Worm (Caenorhabditis elegans): ENCODE data around the gene clec-29.
A peak's percentile ranks its signal among the peaks of the same experiment; 100 is the strongest.

clec-29 gene

ce11 chrV:16779281-16779597, 40.2 kb upstream of the clec-29 start:
- TF ChIP-seq unc-39 (tag; optimal IDR thresholded peaks at IDR 0.05) (no peak), mdl-1 (tag; optimal IDR thresholded peaks at IDR 0.05) (no peak), ama-1 (optimal IDR thresholded peaks at IDR 0.05) (no peak), nfya-1 (tag; optimal IDR thresholded peaks at IDR 0.05; ENCODE audit: insufficient read depth) (no peak), snpc-4 (tag; optimal IDR thresholded peaks at IDR 0.05) (no peak), skn-1 (tag; optimal IDR thresholded peaks at IDR 0.05) (no peak), jun-1 (tag; optimal IDR thresholded peaks at IDR 0.05) (no peak), ZK546.5 (tag; optimal IDR thresholded peaks at IDR 0.05) (no peak), ceh-82 (tag; optimal IDR thresholded peaks at IDR 0.05) (no peak), ztf-4 (tag; optimal IDR thresholded peaks at IDR 0.05) (no peak), elt-1 (tag; optimal IDR thresholded peaks at IDR 0.05) (no peak), nhr-77 (tag; optimal IDR thresholded peaks at IDR 0.05) (no peak), egl-5 (tag; optimal IDR thresholded peaks at IDR 0.05) (no peak), hmg-11 (tag; optimal IDR thresholded peaks at IDR 0.05) (no peak), fkh-10 (GFP tag; optimal IDR thresholded peaks at IDR 0.05) (no peak), nhr-28 (tag; optimal IDR thresholded peaks at IDR 0.05) (no peak), nhr-11 (tag; optimal IDR thresholded peaks at IDR 0.05) (no peak)

ce11 chrV:16778540-16779280, 39.7 kb upstream of the clec-29 start:
- TF ChIP-seq ceh-16 (tag; optimal IDR thresholded peaks at IDR 0.05) = no peak
- no peak for TF ChIP-seq mdl-1 (tag; optimal IDR thresholded peaks at IDR 0.05)
- TF ChIP-seq nhr-25 (tag; optimal IDR thresholded peaks at IDR 0.05) = peak; percentile 33
- TF ChIP-seq zag-1 (tag; optimal IDR thresholded peaks at IDR 0.05) = no peak
- no peak for TF ChIP-seq fos-1 (tag; optimal IDR thresholded peaks at IDR 0.05)
- TF ChIP-seq nhr-43 (tag; optimal IDR thresholded peaks at IDR 0.05; ENCODE audit: poor library complexity, severe bottlenecking) = peak; percentile 14
- TF ChIP-seq elt-1 (tag; optimal IDR thresholded peaks at IDR 0.05) = peak; percentile 47

- TF ChIP-seq nhr-25 (tag; optimal IDR thresholded peaks at IDR 0.05) (peak; percentile 34), egl-27 (tag; optimal IDR thresholded peaks at IDR 0.05) (no peak)
These were observed 35.4 kb upstream of the clec-29 start for ce11 chrV:16774428-16774827.

ce11 chrV:16759937-16760336, 20.9 kb upstream of the clec-29 start:
- no peak for TF ChIP-seq pha-4 (tag; optimal IDR thresholded peaks at IDR 0.05)
- no peak for TF ChIP-seq elt-3 (tag; optimal IDR thresholded peaks at IDR 0.05)
- no peak for TF ChIP-seq hmg-11 (tag; optimal IDR thresholded peaks at IDR 0.05)
- no peak for TF ChIP-seq ZK546.5 (tag; optimal IDR thresholded peaks at IDR 0.05)
- no peak for TF ChIP-seq sea-2 (GFP tag; optimal IDR thresholded peaks at IDR 0.05)
- TF ChIP-seq R02D3.7 (tag; optimal IDR thresholded peaks at IDR 0.05) = no peak
- TF ChIP-seq nhr-23 (tag; optimal IDR thresholded peaks at IDR 0.05) = no peak
- no peak for TF ChIP-seq fkh-2 (tag; optimal IDR thresholded peaks at IDR 0.05)
- TF ChIP-seq ceh-9 (tag; optimal IDR thresholded peaks at IDR 0.05) = no peak
- TF ChIP-seq nhr-12 (tag; optimal IDR thresholded peaks at IDR 0.05) = no peak
- no peak for TF ChIP-seq nhr-11 (tag; optimal IDR thresholded peaks at IDR 0.05)
- TF ChIP-seq elt-2 (tag; optimal IDR thresholded peaks at IDR 0.05) = no peak
- TF ChIP-seq mml-1 (tag; optimal IDR thresholded peaks at IDR 0.05) = no peak
- TF ChIP-seq lin-39 (tag; optimal IDR thresholded peaks at IDR 0.05) = no peak
- TF ChIP-seq snpc-4 (tag; optimal IDR thresholded peaks at IDR 0.05) = no peak
- TF ChIP-seq ceh-82 (tag; optimal IDR thresholded peaks at IDR 0.05) = no peak

- no peak for TF ChIP-seq ceh-9 (tag; optimal IDR thresholded peaks at IDR 0.05)
- TF ChIP-seq egl-5 (tag; optimal IDR thresholded peaks at IDR 0.05) = no peak
- peak; percentile 75 for TF ChIP-seq nfya-1 (tag; optimal IDR thresholded peaks at IDR 0.05; ENCODE audit: insufficient read depth)
- no peak for TF ChIP-seq nhr-28 (tag; optimal IDR thresholded peaks at IDR 0.05)
- no peak for TF ChIP-seq nhr-25 (tag; optimal IDR thresholded peaks at IDR 0.05)
These were observed 17.2 kb upstream of the clec-29 start for ce11 chrV:16756166-16756565.

All from whole organism, L3 larva.